Worm (Caenorhabditis elegans): Measurements from ENCODE around the gene eol-1.

The eol-1 gene

ce11 chrV:13986823-13987222 is 6.1 kb upstream of the eol-1 start:
- TF ChIP-seq crh-2 (tag; optimal IDR thresholded peaks at IDR 0.05) = peak; percentile 32
- TF ChIP-seq skn-1 (tag; optimal IDR thresholded peaks at IDR 0.05) = no peak
- no peak for TF ChIP-seq sma-9 (GFP tag; optimal IDR thresholded peaks at IDR 0.05)
- TF ChIP-seq sma-9 (tag; optimal IDR thresholded peaks at IDR 0.05) = no peak
- peak; percentile 71 for TF ChIP-seq fos-1 (tag; optimal IDR thresholded peaks at IDR 0.05)
- no peak for TF ChIP-seq elt-1 (tag; optimal IDR thresholded peaks at IDR 0.05)

- TF ChIP-seq lin-39 (tag; optimal IDR thresholded peaks at IDR 0.05) (no peak), Y55F3AM.14 (GFP tag; optimal IDR thresholded peaks at IDR 0.05) (no peak)
Observed at ce11 chrV:13984828-13985227, 4.1 kb upstream of the eol-1 start, which contains the start of gene end-1. end-1 (plus strand) TSS chrV:13985128.

DNA sequence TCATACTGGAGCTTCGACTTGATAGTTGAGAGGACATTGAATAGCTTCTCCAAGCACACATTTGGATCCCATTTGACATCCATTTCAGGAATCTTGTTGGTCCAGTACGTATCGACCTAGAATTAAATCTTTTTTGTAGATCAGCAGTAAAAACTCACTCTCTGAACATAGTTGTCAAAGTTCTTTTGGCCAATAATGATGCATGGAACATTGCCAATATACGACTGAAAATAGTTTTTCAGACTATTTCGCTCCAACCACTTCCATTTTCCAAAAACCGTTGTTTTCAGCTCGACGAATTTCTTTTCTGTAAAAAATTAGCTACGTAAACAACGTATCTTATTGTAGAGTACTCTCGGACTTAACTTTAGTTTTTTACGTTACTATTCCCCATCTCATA is 970 bp upstream of the eol-1 start:
- no peak for TF ChIP-seq ztf-11 (tag; optimal IDR thresholded peaks at IDR 0.05)
- TF ChIP-seq lsy-2 (tag; optimal IDR thresholded peaks at IDR 0.05) = no peak
- TF ChIP-seq peb-1 (tag; optimal IDR thresholded peaks at IDR 0.05) = no peak
- TF ChIP-seq mab-5 (tag; optimal IDR thresholded peaks at IDR 0.05) = no peak
- no peak for TF ChIP-seq unc-39 (tag; optimal IDR thresholded peaks at IDR 0.05)
- TF ChIP-seq nhr-11 (tag; optimal IDR thresholded peaks at IDR 0.05) = no peak
- no peak for TF ChIP-seq egl-27 (tag; optimal IDR thresholded peaks at IDR 0.05)
- TF ChIP-seq lin-11 (tag; optimal IDR thresholded peaks at IDR 0.05) = no peak
- no peak for TF ChIP-seq skn-1 (tag; optimal IDR thresholded peaks at IDR 0.05)
- TF ChIP-seq ceh-16 (tag; optimal IDR thresholded peaks at IDR 0.05) = no peak
- TF ChIP-seq ztf-1 (GFP tag; conservative IDR thresholded peaks at IDR 0.05) = no peak

- TF ChIP-seq sma-9 (GFP tag; optimal IDR thresholded peaks at IDR 0.05) = peak; percentile 13
- no peak for TF ChIP-seq sma-9 (tag; optimal IDR thresholded peaks at IDR 0.05)
- TF ChIP-seq nhr-237 (tag; optimal IDR thresholded peaks at IDR 0.05) = no peak
- TF ChIP-seq blmp-1 (tag; optimal IDR thresholded peaks at IDR 0.05; ENCODE audit: insufficient read depth) = peak; percentile 98
Observed at ce11 chrV:13963279-13963976, 17.3 kb downstream of the eol-1 start, which contains the start of gene sao-1. sao-1 (plus strand) TSS chrV:13963926.

DNA sequence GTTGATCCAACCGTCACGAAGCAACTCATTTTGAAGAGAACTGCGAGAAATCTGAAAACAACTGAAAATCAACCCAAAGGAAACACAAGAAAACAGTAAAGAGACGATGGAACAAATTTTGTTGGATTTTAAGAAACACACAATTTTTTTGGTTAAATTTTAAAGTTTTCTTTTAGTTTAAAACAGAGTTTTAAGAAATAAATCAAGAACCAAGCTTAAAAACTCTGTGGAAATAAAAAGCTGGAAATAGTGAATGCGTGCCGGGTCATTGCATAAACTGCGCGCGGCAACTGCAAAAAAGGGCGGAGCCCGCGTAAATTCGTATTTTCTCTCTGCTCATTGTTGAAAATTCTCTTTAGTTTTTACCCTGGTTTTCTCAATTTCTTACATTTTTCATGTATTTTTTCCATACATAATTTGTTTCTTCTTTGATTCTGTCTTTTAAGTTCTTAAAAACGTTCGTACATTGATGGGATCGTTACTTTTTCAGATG is 18.7 kb downstream of the eol-1 start, which contains the start of the genes algn-13 and R10D12.13:
Gene algn-13, minus strand, starts transcription at position 51 of the 493 bp plus-strand sequence.
Gene R10D12.13, plus strand, starts transcription at position 491 of the 493 bp plus-strand sequence.
- TF ChIP-seq egl-27 (tag; optimal IDR thresholded peaks at IDR 0.05) (no peak), lin-39 (tag; optimal IDR thresholded peaks at IDR 0.05) (no peak), snpc-4 (tag; optimal IDR thresholded peaks at IDR 0.05) (peak; percentile 30), unc-39 (tag; optimal IDR thresholded peaks at IDR 0.05) (no peak), ceh-16 (tag; optimal IDR thresholded peaks at IDR 0.05) (no peak), nhr-77 (tag; optimal IDR thresholded peaks at IDR 0.05) (no peak), skn-1 (tag; optimal IDR thresholded peaks at IDR 0.05) (no peak), nhr-6 (tag; optimal IDR thresholded peaks at IDR 0.05) (no peak), ZK546.5 (tag; optimal IDR thresholded peaks at IDR 0.05) (no peak), sma-9 (GFP tag; optimal IDR thresholded peaks at IDR 0.05) (peak; percentile 70), sma-9 (tag; optimal IDR thresholded peaks at IDR 0.05) (no peak), F13H6.1 (tag; optimal IDR thresholded peaks at IDR 0.05) (peak; percentile 64), ztf-1 (GFP tag; conservative IDR thresholded peaks at IDR 0.05) (no peak), unc-55 (GFP tag; optimal IDR thresholded peaks at IDR 0.05) (peak; percentile 78), fos-1 (tag; optimal IDR thresholded peaks at IDR 0.05) (no peak), crh-2 (tag; optimal IDR thresholded peaks at IDR 0.05) (no peak), alr-1 (tag; optimal IDR thresholded peaks at IDR 0.05) (no peak), nhr-12 (tag; optimal IDR thresholded peaks at IDR 0.05) (no peak), nhr-11 (tag; optimal IDR thresholded peaks at IDR 0.05) (no peak), lin-13 (GFP tag; optimal IDR thresholded peaks at IDR 0.05) (peak; percentile 52), elt-1 (tag; optimal IDR thresholded peaks at IDR 0.05) (no peak), mdl-1 (tag; optimal IDR thresholded peaks at IDR 0.05) (no peak), nhr-129 (tag; optimal IDR thresholded peaks at IDR 0.05) (peak; percentile 55), R02D3.7 (tag; optimal IDR thresholded peaks at IDR 0.05) (no peak), unc-62 (GFP tag; optimal IDR thresholded peaks at IDR 0.05) (no peak), blmp-1 (tag; optimal IDR thresholded peaks at IDR 0.05; ENCODE audit: insufficient read depth) (no peak), nhr-23 (tag; optimal IDR thresholded peaks at IDR 0.05) (no peak), peb-1 (tag; optimal IDR thresholded peaks at IDR 0.05) (no peak), zag-1 (tag; optimal IDR thresholded peaks at IDR 0.05) (no peak), gmeb-1 (tag; optimal IDR thresholded peaks at IDR 0.05) (peak; percentile 74), nhr-10 (tag; optimal IDR thresholded peaks at IDR 0.05) (no peak), ceh-82 (tag; optimal IDR thresholded peaks at IDR 0.05) (no peak), dmd-4 (tag; optimal IDR thresholded peaks at IDR 0.05) (no peak), sma-3 (GFP tag; optimal IDR thresholded peaks at IDR 0.05) (peak; percentile 48), nhr-25 (tag; optimal IDR thresholded peaks at IDR 0.05) (peak; percentile 43), C34F6.9 (tag; optimal IDR thresholded peaks at IDR 0.05) (peak; percentile 37), sem-4 (tag; optimal IDR thresholded peaks at IDR 0.05) (peak; percentile 70), ztf-11 (tag; optimal IDR thresholded peaks at IDR 0.05) (no peak)

Measured in whole organism, L2 larva.